Fruit fly (Drosophila melanogaster) whole organism, prepupa: ENCODE data around the gene Vps37B.

Experiments
- CG10669 ChIP-seq: fragments of 200-800 bp; sonication (Bioruptor generic); optimal IDR thresholded peaks from 3 replicates; lab custom pipeline; 2018; ENCODE audit warnings: missing biosample characterization, mild to moderate bottlenecking, missing genetic modification characterization, moderate library complexity
- CG11294 ChIP-seq: fragments of 200-800 bp; sonication (Bioruptor generic); IDR thresholded peaks from 2 replicates; pipeline ENCODE4 v1.3.6; 2022; ENCODE audit warnings: missing biosample characterization, missing genetic modification characterization
- CG11762 ChIP-seq: fragments of 200-800 bp; sonication (Bioruptor generic); optimal IDR thresholded peaks from 3 replicates; lab custom pipeline; 2016; ENCODE audit warnings: missing biosample characterization, missing genetic modification characterization; ENCODE audit not compliant: insufficient read depth
- CG11902 ChIP-seq: fragments of 200-800 bp; sonication (Bioruptor generic); optimal IDR thresholded peaks from 3 replicates; lab custom pipeline; 2016; ENCODE audit warnings: missing biosample characterization, missing genetic modification characterization
- CG15336 ChIP-seq: fragments of 200-800 bp; sonication (Bioruptor generic); IDR thresholded peaks from 2 replicates; pipeline ENCODE4 v1.3.6; 2022; ENCODE audit warnings: missing biosample characterization, missing genetic modification characterization
- CG3032 ChIP-seq: fragments of 200-800 bp; optimal IDR thresholded peaks from 2 replicates; lab custom pipeline; 2019; ENCODE audit warnings: missing biosample characterization, mild to moderate bottlenecking, missing genetic modification characterization, moderate library complexity
- CG31627 ChIP-seq: fragments of 200-800 bp; sonication (Bioruptor generic); optimal IDR thresholded peaks from 3 replicates; lab custom pipeline; 2016; ENCODE audit warnings: missing biosample characterization, missing genetic modification characterization
- CG32006 ChIP-seq: fragments of 200-800 bp; sonication (Bioruptor generic); optimal IDR thresholded peaks from 3 replicates; lab custom pipeline; 2017; ENCODE audit warnings: missing biosample characterization, mild to moderate bottlenecking, missing genetic modification characterization
- CG3919 ChIP-seq: fragments of 200-800 bp; sonication (Bioruptor generic); optimal IDR thresholded peaks from 3 replicates; lab custom pipeline; 2016; ENCODE audit warnings: missing biosample characterization, missing genetic modification characterization
- CG4318 ChIP-seq: fragments of 200-800 bp; sonication (Bioruptor generic); optimal IDR thresholded peaks from 3 replicates; lab custom pipeline; 2017; ENCODE audit warnings: missing biosample characterization, mild to moderate bottlenecking, missing genetic modification characterization
- CG6163 ChIP-seq: fragments of 200-800 bp; sonication (Bioruptor generic); IDR thresholded peaks from 3 replicates; pipeline ENCODE4 v1.3.6; 2022; ENCODE audit warnings: missing biosample characterization, missing genetic modification characterization
- CG6792 ChIP-seq: fragments of 200-800 bp; sonication (Bioruptor generic); optimal IDR thresholded peaks from 3 replicates; lab custom pipeline; 2016; ENCODE audit warnings: missing biosample characterization, missing genetic modification characterization
- CG6808 ChIP-seq: fragments of 200-800 bp; sonication (Bioruptor generic); optimal IDR thresholded peaks from 3 replicates; lab custom pipeline; 2017; ENCODE audit warnings: missing biosample characterization, missing genetic modification characterization, mild to moderate bottlenecking, moderate library complexity, missing genetic modification reagents
- CG6854 ChIP-seq: fragments of 200-800 bp; sonication (Bioruptor generic); optimal IDR thresholded peaks from 2 replicates; lab custom pipeline; 2017; ENCODE audit warnings: missing biosample characterization, mild to moderate bottlenecking, missing genetic modification characterization
- CG7368 ChIP-seq: fragments of 200-800 bp; sonication (Bioruptor generic); optimal IDR thresholded peaks from 3 replicates; lab custom pipeline; 2016; ENCODE audit warnings: missing biosample characterization, missing genetic modification characterization
- CG8119 ChIP-seq: fragments of 200-800 bp; sonication (Bioruptor generic); IDR thresholded peaks from 3 replicates; pipeline ENCODE4 v1.3.6; 2022; ENCODE audit warnings: missing biosample characterization, missing genetic modification characterization
- Eip78C ChIP-seq: fragments of 200-800 bp; sonication (Bioruptor generic); peaks from one replicate; lab custom pipeline; 2016; ENCODE audit warnings: missing biosample characterization, missing genetic modification characterization
- Ets21C ChIP-seq: fragments of 200-800 bp; sonication (Bioruptor generic); optimal IDR thresholded peaks from 3 replicates; lab custom pipeline; 2016; ENCODE audit warnings: missing biosample characterization, missing genetic modification characterization
- Ets96B ChIP-seq: fragments of 200-800 bp; optimal IDR thresholded peaks from 2 replicates; lab custom pipeline; 2019; ENCODE audit warnings: missing biosample characterization, mild to moderate bottlenecking, missing genetic modification characterization, moderate library complexity
- Gug ChIP-seq: fragments of 200-800 bp; sonication (Bioruptor generic); IDR thresholded peaks from 2 replicates; pipeline ENCODE4 v1.3.6; 2022; ENCODE audit warnings: missing biosample characterization, missing genetic modification characterization
- Hr38 ChIP-seq: sonication (Bioruptor generic); optimal IDR thresholded peaks from 2 replicates; lab custom pipeline; 2016; ENCODE audit warnings: missing biosample characterization, missing genetic modification characterization
- Hr39 ChIP-seq: fragments of 200-800 bp; sonication (Bioruptor generic); optimal IDR thresholded peaks from 2 replicates; lab custom pipeline; 2016; ENCODE audit warnings: missing biosample characterization, missing genetic modification characterization
- Hr4 ChIP-seq: fragments of 200-800 bp; sonication (Bioruptor generic); optimal IDR thresholded peaks from 3 replicates; lab custom pipeline; 2016; ENCODE audit warnings: missing biosample characterization, missing genetic modification characterization
- Lpt ChIP-seq: fragments of 200-800 bp; sonication (Bioruptor generic); optimal IDR thresholded peaks from 3 replicates; lab custom pipeline; 2016; ENCODE audit warnings: missing biosample characterization, missing genetic modification characterization
- Met ChIP-seq: fragments of 200-800 bp; sonication (Bioruptor generic); optimal IDR thresholded peaks from 3 replicates; lab custom pipeline; 2016; ENCODE audit warnings: missing biosample characterization, missing genetic modification characterization
- OdsH ChIP-seq: fragments of 200-800 bp; sonication (Bioruptor generic); optimal IDR thresholded peaks from 3 replicates; lab custom pipeline; 2016; ENCODE audit warnings: missing biosample characterization, missing genetic modification characterization
- Smox ChIP-seq: fragments of 200-800 bp; sonication (Bioruptor generic); optimal IDR thresholded peaks from 3 replicates; lab custom pipeline; 2016; ENCODE audit warnings: missing biosample characterization, missing genetic modification characterization
- Sox102F ChIP-seq: fragments of 200-800 bp; sonication (Bioruptor generic); optimal IDR thresholded peaks from 2 replicates; lab custom pipeline; 2016; ENCODE audit warnings: missing biosample characterization, mild to moderate bottlenecking, missing genetic modification characterization
- Sox15 ChIP-seq: fragments of 200-800 bp; sonication (Bioruptor generic); optimal IDR thresholded peaks from 3 replicates; lab custom pipeline; 2016; ENCODE audit warnings: missing biosample characterization, missing genetic modification characterization
- achi ChIP-seq: fragments of 200-800 bp; sonication (Bioruptor generic); optimal IDR thresholded peaks from 3 replicates; lab custom pipeline; 2016; ENCODE audit warnings: missing biosample characterization, missing genetic modification characterization
- acj6 ChIP-seq: fragments of 200-800 bp; sonication (Bioruptor generic); optimal IDR thresholded peaks from 3 replicates; lab custom pipeline; 2016; ENCODE audit warnings: missing biosample characterization, missing genetic modification characterization
- cyc ChIP-seq: fragments of 200-800 bp; sonication (Bioruptor generic); optimal IDR thresholded peaks from 3 replicates; lab custom pipeline; 2016; ENCODE audit warnings: missing biosample characterization, missing genetic modification characterization
- dac ChIP-seq: fragments of 200-800 bp; sonication (Bioruptor generic); optimal IDR thresholded peaks from 2 replicates; lab custom pipeline; 2017; ENCODE audit warnings: missing biosample characterization, mild to moderate bottlenecking, missing genetic modification characterization
- eg ChIP-seq: fragments of 200-800 bp; sonication (Bioruptor generic); IDR thresholded peaks from 3 replicates; pipeline ENCODE4 v1.3.6; 2022; ENCODE audit warnings: missing biosample characterization, missing genetic modification characterization
- esn ChIP-seq: fragments of 200-800 bp; sonication (Bioruptor generic); optimal IDR thresholded peaks from 2 replicates; lab custom pipeline; 2016; ENCODE audit warnings: missing biosample characterization, mild to moderate bottlenecking, missing genetic modification characterization, moderate library complexity
- fd85E ChIP-seq: fragments of 200-800 bp; sonication (Bioruptor generic); optimal IDR thresholded peaks from 3 replicates; lab custom pipeline; 2016; ENCODE audit warnings: missing biosample characterization, missing genetic modification characterization
- fkh ChIP-seq: fragments of 200-800 bp; sonication (Bioruptor generic); optimal IDR thresholded peaks from 3 replicates; lab custom pipeline; 2017; ENCODE audit warnings: missing biosample characterization, mild to moderate bottlenecking, missing genetic modification characterization, moderate library complexity
- lz ChIP-seq: fragments of 200-800 bp; sonication (Bioruptor generic); optimal IDR thresholded peaks from 3 replicates; lab custom pipeline; 2016; ENCODE audit warnings: missing biosample characterization, missing genetic modification characterization
- net ChIP-seq: fragments of 200-800 bp; sonication (Bioruptor generic); optimal IDR thresholded peaks from 3 replicates; lab custom pipeline; 2016; ENCODE audit warnings: missing biosample characterization, missing genetic modification characterization
- pdm3 ChIP-seq: fragments of 200-800 bp; sonication (Bioruptor generic); optimal IDR thresholded peaks from 3 replicates; lab custom pipeline; 2016; ENCODE audit warnings: missing biosample characterization, missing genetic modification characterization
- spab ChIP-seq: fragments of 200-800 bp; sonication (Bioruptor generic); optimal IDR thresholded peaks from 2 replicates; lab custom pipeline; 2017; ENCODE audit warnings: missing biosample characterization, mild to moderate bottlenecking, missing genetic modification characterization, missing genetic modification reagents
- ss ChIP-seq, 2 experiments: fragments of 200-800 bp; sonication (Bioruptor generic); optimal IDR thresholded peaks; 2 replicates in 1 of 2; 3 replicates in 1 of 2; lab custom pipeline; 2017 to 2018; ENCODE audit warnings: mild to moderate bottlenecking in 2 of 2, missing biosample characterization in 2 of 2, missing genetic modification characterization in 2 of 2, moderate library complexity in 1 of 2
- svp ChIP-seq: fragments of 200-800 bp; sonication (Bioruptor generic); peaks from one replicate; lab custom pipeline; 2016; ENCODE audit warnings: missing biosample characterization, missing genetic modification characterization
- vri ChIP-seq: fragments of 200-800 bp; sonication (Bioruptor generic); optimal IDR thresholded peaks from 3 replicates; lab custom pipeline; 2016; ENCODE audit warnings: missing biosample characterization, mild to moderate bottlenecking, missing genetic modification characterization

The Vps37B gene

DNA sequence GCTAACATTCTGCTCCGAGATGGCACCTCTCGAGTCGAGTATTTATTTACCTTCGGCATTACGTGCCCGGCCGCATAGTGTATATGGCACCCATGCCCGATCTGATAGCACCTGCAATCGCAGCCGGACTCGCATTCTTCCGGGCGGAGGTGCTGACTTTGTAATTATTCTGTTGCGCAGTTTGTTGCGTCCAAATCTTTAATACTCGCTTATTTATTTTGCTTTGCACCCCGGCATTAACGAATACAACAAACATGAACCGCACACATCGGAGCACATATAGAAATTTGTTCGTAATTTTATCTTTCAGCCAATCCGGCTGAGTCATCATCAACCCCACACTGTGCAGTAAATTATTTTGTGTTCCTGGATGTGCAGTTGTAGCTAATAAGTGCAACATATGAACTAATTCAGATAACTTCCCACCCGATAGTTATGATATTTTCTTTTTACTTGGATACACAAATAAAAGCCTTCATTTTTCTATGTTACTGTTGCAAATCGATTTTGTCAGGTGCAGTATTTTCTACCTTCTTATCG, 36.1 kb downstream of the Vps37B start (continued):
- TF ChIP-seq CG6808 (GFP tag; lab: Kevin White, UChicago), result no peak
- TF ChIP-seq vri (GFP tag; lab: Kevin White, UChicago), result peak; percentile 64
- TF ChIP-seq dac (GFP tag; lab: Kevin White, UChicago), result no peak
- TF ChIP-seq CG10669 (GFP tag; lab: Kevin White, UChicago), result no peak
- no peak for TF ChIP-seq CG31627 (GFP tag; lab: Kevin White, UChicago)
- TF ChIP-seq Hr4, result no peak
- peak; percentile 8 for TF ChIP-seq fkh
- peak; percentile 30 for TF ChIP-seq Eip78C (GFP tag; lab: Kevin White, UChicago)
- TF ChIP-seq Gug, result no peak

dm6 chr3R:5262592-5262991, 36.6 kb downstream of the Vps37B start, which contains the start of gene Tim17a2:
Gene Tim17a2 (minus strand): TSS chr3R:5262692.
- TF ChIP-seq Ets21C (GFP tag; lab: Kevin White, UChicago) (no peak), CG31627 (GFP tag; lab: Kevin White, UChicago) (no peak), fd85E (GFP tag; lab: Kevin White, UChicago) (no peak), spab (GFP tag; lab: Kevin White, UChicago) (no peak), Smox (no peak), Hr38 (no peak), Hr4 (no peak)

dm6 chr3R:5263311-5264250, 37.6 kb downstream of the Vps37B start:
- no peak for TF ChIP-seq CG6854 (GFP tag; lab: Kevin White, UChicago)
- TF ChIP-seq svp (GFP tag; lab: Kevin White, UChicago), result peak; percentile 76
- TF ChIP-seq eg (GFP tag; lab: Robert Waterston, UW), result no peak; the same call in 2 of the 3 replicates
- peak; percentile 54 for TF ChIP-seq spab (GFP tag; lab: Kevin White, UChicago)
- no peak; the same call in none of the 2 replicates for TF ChIP-seq CG15336 (GFP tag; lab: Robert Waterston, UW)
- peak; percentile 69 for TF ChIP-seq Ets96B (tag; lab: Kevin White, UChicago)
- peak; percentile 53 for TF ChIP-seq fkh
- peak; percentile 4 for TF ChIP-seq Hr39
- peak; percentile 79 for TF ChIP-seq achi (GFP tag; lab: Kevin White, UChicago)
- TF ChIP-seq Eip78C (GFP tag; lab: Kevin White, UChicago), result peak; percentile 85
- TF ChIP-seq lz (GFP tag; lab: Kevin White, UChicago), result no peak
- TF ChIP-seq Gug, result no peak; the same call in 1 of the 2 replicates
- no peak for TF ChIP-seq Met
- peak; percentile 81 for TF ChIP-seq CG3032 (tag; lab: Kevin White, UChicago)
- peak; percentile 46 for TF ChIP-seq Hr4
- peak; percentile 35 for TF ChIP-seq Sox15
- peak; percentile 11 for TF ChIP-seq CG11902 (GFP tag; lab: Kevin White, UChicago)
- TF ChIP-seq pdm3 (GFP tag; lab: Kevin White, UChicago), result peak; percentile 22
- TF ChIP-seq acj6 (GFP tag; lab: Kevin White, UChicago), result peak; percentile 14
- TF ChIP-seq CG6163, result peak; percentile 32; the same call in 1 of the 3 replicates
- peak; percentile 49 for TF ChIP-seq vri (GFP tag; lab: Kevin White, UChicago)
- TF ChIP-seq CG32006, result peak; percentile 83
- TF ChIP-seq CG7368 (GFP tag; lab: Kevin White, UChicago), result peak; percentile 27
- no peak for TF ChIP-seq Smox
- TF ChIP-seq OdsH, result peak; percentile 49
- no peak for TF ChIP-seq Lpt (GFP tag; lab: Kevin White, UChicago)
- TF ChIP-seq net (GFP tag; lab: Kevin White, UChicago), result peak; percentile 45
- peak; percentile 37 for TF ChIP-seq CG11762 (GFP tag; lab: Kevin White, UChicago)
- TF ChIP-seq CG8119 (GFP tag; lab: Robert Waterston, UW), result peak; percentile 70; the same call in 2 of the 3 replicates
- TF ChIP-seq cyc (GFP tag; lab: Kevin White, UChicago), result no peak
- peak; percentile 61 for TF ChIP-seq CG3919 (GFP tag; lab: Kevin White, UChicago)
- TF ChIP-seq CG11294, result no peak; the same call in 1 of the 2 replicates
- TF ChIP-seq esn (GFP tag; lab: Kevin White, UChicago), result peak; percentile 46
- TF ChIP-seq Sox102F (GFP tag; lab: Kevin White, UChicago), result peak; percentile 15
- peak; percentile 25 for TF ChIP-seq CG4318 (GFP tag; lab: Kevin White, UChicago)
- peak; percentile 65 for TF ChIP-seq CG10669 (GFP tag; lab: Kevin White, UChicago)
- TF ChIP-seq Hr38, result no peak
- TF ChIP-seq ss (GFP tag; optimal IDR thresholded peaks at IDR 0.05; lab: Kevin White, UChicago), result peak; percentile 63 to 65
- peak; percentile 18 for TF ChIP-seq CG6792 (GFP tag; lab: Kevin White, UChicago)
